Worm (Caenorhabditis elegans): ENCODE data around the gene C46E10.3.

ce11 chrII:3757499-3757898 lies 36.4 kb downstream of the C46E10.3 start, which contains the start of gene srx-111:
- TF ChIP-seq unc-62 (GFP tag; optimal IDR thresholded peaks at IDR 0.05) (no peak), sptf-2 (GFP tag; optimal IDR thresholded peaks at IDR 0.05) (no peak), ccch-3 (GFP tag; optimal IDR thresholded peaks at IDR 0.05) (no peak), gei-17 (GFP tag; optimal IDR thresholded peaks at IDR 0.05) (no peak), dpff-1 (tag; optimal IDR thresholded peaks at IDR 0.05) (no peak)

Data from whole organism, young adult.